Worm (Caenorhabditis elegans): ENCODE data around the gene C49F8.1.
A peak's percentile ranks its signal among the peaks of the same experiment; 100 is the strongest.

Gene C49F8.1

ce11 chrX:13356469-13356868 is 8.3 kb downstream of the C49F8.1 start (continued):
- TF ChIP-seq mcd-1 (GFP tag; IDR thresholded peaks at IDR 0.05) (no peak), ceh-27 (GFP tag; optimal IDR thresholded peaks at IDR 0.05) (no peak), F10E7.11 (tag; optimal IDR thresholded peaks at IDR 0.05) (no peak), ztf-18 (tag; optimal IDR thresholded peaks at IDR 0.05) (no peak), ceh-100 (GFP tag; IDR thresholded peaks at IDR 0.05) (no peak), ZK185.1 (tag; optimal IDR thresholded peaks at IDR 0.05; ENCODE audit: poor library complexity, severe bottlenecking) (peak; percentile 48), somi-1 (GFP tag; optimal IDR thresholded peaks at IDR 0.05) (peak; percentile 90), lag-1 (GFP tag; IDR thresholded peaks at IDR 0.05) (no peak), egl-18 (GFP tag; IDR thresholded peaks at IDR 0.05) (no peak), repo-1 (tag; optimal IDR thresholded peaks at IDR 0.05) (peak; percentile 28), hmg-20 (GFP tag; IDR thresholded peaks at IDR 0.05) (no peak), F37B4.10 (GFP tag; IDR thresholded peaks at IDR 0.05) (no peak), ztf-26 (tag; optimal IDR thresholded peaks at IDR 0.05) (peak; percentile 90), tbx-9 (tag; optimal IDR thresholded peaks at IDR 0.05; ENCODE audit: borderline replicate concordance) (no peak), ztf-22 (GFP tag; optimal IDR thresholded peaks at IDR 0.05) (peak; percentile 53), aptf-3 (GFP tag; IDR thresholded peaks at IDR 0.05) (no peak), tlf-1 (GFP tag; optimal IDR thresholded peaks at IDR 0.05) (no peak), ztf-6 (GFP tag; IDR thresholded peaks at IDR 0.05) (no peak), hrde-1 (tag; optimal IDR thresholded peaks at IDR 0.05; ENCODE audit: borderline replicate concordance) (no peak), nfya-1 (tag; optimal IDR thresholded peaks at IDR 0.05; ENCODE audit: borderline replicate concordance, insufficient read depth) (no peak), rpc-1 (optimal IDR thresholded peaks at IDR 0.05) (no peak), rpc-1 (tag; optimal IDR thresholded peaks at IDR 0.05) (no peak), ztf-25 (GFP tag; IDR thresholded peaks at IDR 0.05) (no peak), ets-4 (GFP tag; optimal IDR thresholded peaks at IDR 0.05) (no peak), efl-1 (GFP tag; optimal IDR thresholded peaks at IDR 0.05) (no peak), pbrm-1 (GFP tag; IDR thresholded peaks at IDR 0.05) (no peak), nfyb-1 (GFP tag; IDR thresholded peaks at IDR 0.05) (no peak), Y53G8AR.9 (GFP tag; conservative IDR thresholded peaks at IDR 0.05) (no peak), gei-17 (GFP tag; optimal IDR thresholded peaks at IDR 0.05) (peak; percentile 9), ceh-91 (GFP tag; IDR thresholded peaks at IDR 0.05) (no peak), ama-1 (optimal IDR thresholded peaks at IDR 0.05) (no peak), ama-1 (GFP tag; optimal IDR thresholded peaks at IDR 0.05) (no peak), Y79H2A.3 (GFP tag; conservative IDR thresholded peaks at IDR 0.05) (no peak), lin-35 (GFP tag; optimal IDR thresholded peaks at IDR 0.05) (no peak), atf-7 (tag; optimal IDR thresholded peaks at IDR 0.05) (peak; percentile 71), die-1 (tag; optimal IDR thresholded peaks at IDR 0.05) (peak; percentile 75), B0019.2 (GFP tag; conservative IDR thresholded peaks at IDR 0.05) (no peak), hlh-12 (tag; optimal IDR thresholded peaks at IDR 0.05) (no peak), aptf-2 (GFP tag; conservative IDR thresholded peaks at IDR 0.05) (no peak), snpc-4 (GFP tag; optimal IDR thresholded peaks at IDR 0.05) (no peak), snpc-4 (tag; optimal IDR thresholded peaks at IDR 0.05) (peak in 1 of 4 experiments; percentile 28), bed-2 (GFP tag; IDR thresholded peaks at IDR 0.05) (no peak), akir-1 (GFP tag; optimal IDR thresholded peaks at IDR 0.05) (no peak), cebp-2 (GFP tag; IDR thresholded peaks at IDR 0.05) (no peak), lin-26 (GFP tag; IDR thresholded peaks at IDR 0.05) (no peak), dox-1 (GFP tag; IDR thresholded peaks at IDR 0.05) (peak; percentile 47), him-1 (tag; optimal IDR thresholded peaks at IDR 0.05) (no peak), rcor-1 (GFP tag; IDR thresholded peaks at IDR 0.05) (no peak), ceh-40 (GFP tag; IDR thresholded peaks at IDR 0.05) (no peak; the same call in 1 of the 2 replicates), ekl-4 (GFP tag; IDR thresholded peaks at IDR 0.05) (no peak), F22D6.2 (tag; optimal IDR thresholded peaks at IDR 0.05) (peak; percentile 70)

All from whole organism, young adult.